Fruit fly (Drosophila melanogaster) ovary, adult (tissue): Measurements from ENCODE around the gene CG1544.

ENCODE experiments used
- CG17801 ChIP-seq: fragments of 200-800 bp; optimal IDR thresholded peaks from 2 replicates; lab custom pipeline; 2019; ENCODE audit warnings: missing biosample characterization, mild to moderate bottlenecking, missing genetic modification characterization, moderate library complexity; ENCODE audit not compliant: partially characterized antibody

The CG1544 gene

dm6 chr3R:31220456-31221336, 24.0 kb downstream of the CG1544 start, which contains the start of gene CG12054:
Gene CG12054, plus strand, starts transcription at chr3R:31220702.
- TF ChIP-seq CG17801 (GFP tag; lab: Kevin White, UChicago) = peak; percentile 33

dm6 chr3R:31221337-31222047, 24.8 kb downstream of the CG1544 start:
- peak; percentile 22 for TF ChIP-seq CG17801 (GFP tag; lab: Kevin White, UChicago)

dm6 chr3R:31222125-31222889, 25.6 kb downstream of the CG1544 start:
- no peak for TF ChIP-seq CG17801 (GFP tag; lab: Kevin White, UChicago)

dm6 chr3R:31222890-31223569, 26.3 kb downstream of the CG1544 start:
- no peak for TF ChIP-seq CG17801 (GFP tag; lab: Kevin White, UChicago)

- no peak for TF ChIP-seq CG17801 (GFP tag; lab: Kevin White, UChicago)
These were observed 27.5 kb downstream of the CG1544 start for dm6 chr3R:31223971-31224860.

- TF ChIP-seq CG17801 (GFP tag; lab: Kevin White, UChicago) = no peak
These were observed 28.4 kb downstream of the CG1544 start for dm6 chr3R:31225043-31225681.

dm6 chr3R:31231134-31231533, 34.4 kb downstream of the CG1544 start:
- no peak for TF ChIP-seq CG17801 (GFP tag; lab: Kevin White, UChicago)

dm6 chr3R:31232236-31232635, 35.5 kb downstream of the CG1544 start, which contains the start of gene CG15563:
Gene CG15563, minus strand, starts transcription at chr3R:31232336.
- TF ChIP-seq CG17801 (GFP tag; lab: Kevin White, UChicago) = no peak

- no peak for TF ChIP-seq CG17801 (GFP tag; lab: Kevin White, UChicago)
These were observed 38.5 kb downstream of the CG1544 start, which contains the start of gene CG15564 for dm6 chr3R:31235262-31235661. Gene CG15564, minus strand, starts transcription at chr3R:31235362.

- TF ChIP-seq CG17801 (GFP tag; lab: Kevin White, UChicago) = no peak
These were observed 43.3 kb downstream of the CG1544 start for dm6 chr3R:31240023-31240422.

dm6 chr3R:31241109-31241508, 44.4 kb downstream of the CG1544 start:
- no peak for TF ChIP-seq CG17801 (GFP tag; lab: Kevin White, UChicago)

dm6 chr3R:31243079-31243668, 46.5 kb downstream of the CG1544 start:
- TF ChIP-seq CG17801 (GFP tag; lab: Kevin White, UChicago) = no peak
